Worm (Caenorhabditis elegans): Measurements from ENCODE around the gene mip-2.

- TF ChIP-seq flt-1 (GFP tag; IDR thresholded peaks at IDR 0.05): no peak
- no peak for TF ChIP-seq hmbx-1 (tag; optimal IDR thresholded peaks at IDR 0.05)
- TF ChIP-seq tra-4 (tag; optimal IDR thresholded peaks at IDR 0.05): no peak
- no peak for TF ChIP-seq ama-1 (optimal IDR thresholded peaks at IDR 0.05)
- TF ChIP-seq aly-1 (tag; optimal IDR thresholded peaks at IDR 0.05): no peak
- no peak for TF ChIP-seq tbx-11 (GFP tag; IDR thresholded peaks at IDR 0.05)
- TF ChIP-seq pes-1 (GFP tag; IDR thresholded peaks at IDR 0.05): no peak
- TF ChIP-seq F13C5.2 (tag; optimal IDR thresholded peaks at IDR 0.05): no peak
- TF ChIP-seq B0310.2 (tag; optimal IDR thresholded peaks at IDR 0.05): no peak
- TF ChIP-seq scrt-1 (GFP tag; IDR thresholded peaks at IDR 0.05): no peak
- no peak for TF ChIP-seq hnd-1 (tag; optimal IDR thresholded peaks at IDR 0.05)
Measured at ce11 chrV:13649730-13650349, 21.9 kb downstream of the mip-2 start, which contains the start of gene H37A05.4.

Data from whole organism, early embryonic.